Worm (Caenorhabditis elegans): Measurements from ENCODE around the gene C27F2.9.

C27F2.9 gene

DNA sequence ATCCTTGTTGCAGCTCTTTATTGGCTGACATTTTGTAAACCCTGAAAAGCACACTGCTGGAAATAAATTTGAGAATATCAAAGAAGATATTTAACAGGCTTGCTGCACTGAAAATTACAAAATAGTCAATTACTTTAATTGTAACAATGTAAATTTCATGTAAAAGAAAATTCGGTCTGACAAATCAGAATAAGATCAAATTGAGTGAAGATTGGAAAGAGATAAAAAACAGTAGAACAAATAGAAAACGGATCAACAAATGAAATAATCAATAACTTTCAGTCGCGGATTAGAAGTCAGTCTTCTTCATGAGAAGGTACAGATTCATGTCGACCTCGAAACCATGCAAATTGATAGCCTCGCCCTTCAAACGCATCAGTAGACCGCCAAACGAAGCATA lies 45.8 kb downstream of the C27F2.9 start, which contains the start of gene rars-1:
Gene rars-1 (minus strand): TSS at position 101 of the 400 bp plus-strand sequence.
- TF ChIP-seq spr-1 (tag; optimal IDR thresholded peaks at IDR 0.05) (no peak), lin-13 (GFP tag; optimal IDR thresholded peaks at IDR 0.05) (no peak), unc-62 (GFP tag; optimal IDR thresholded peaks at IDR 0.05 in 1 of 2) (peak in 1 of 2 experiments; percentile 57), unc-62 (tag; optimal IDR thresholded peaks at IDR 0.05) (no peak), daf-19 (GFP tag; conservative IDR thresholded peaks at IDR 0.05) (no peak), daf-8 (GFP tag; IDR thresholded peaks at IDR 0.05) (no peak)

DNA sequence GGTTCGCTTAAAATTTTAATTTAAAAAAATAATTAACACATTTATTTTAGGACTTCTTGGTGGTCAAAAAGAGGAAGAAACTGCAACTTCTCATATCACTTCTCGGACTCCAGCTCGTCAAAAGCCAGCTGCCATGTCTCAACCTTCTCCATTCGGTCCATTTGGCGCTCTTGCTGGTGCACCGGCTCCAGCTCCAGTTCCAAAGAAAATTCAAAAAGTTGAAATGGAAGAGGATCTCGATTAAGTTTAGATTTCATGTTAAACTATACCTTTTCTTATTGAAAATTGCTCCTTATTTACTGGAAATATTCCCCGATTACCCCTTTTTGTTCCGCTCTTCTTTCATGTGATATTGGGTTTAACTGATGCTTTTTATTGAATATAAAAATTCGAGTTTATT lies 49.1 kb downstream of the C27F2.9 start:
- TF ChIP-seq aha-1 (tag) (peak; percentile 93), ceh-20 (GFP tag; IDR thresholded peaks at IDR 0.05) (no peak)

DNA sequence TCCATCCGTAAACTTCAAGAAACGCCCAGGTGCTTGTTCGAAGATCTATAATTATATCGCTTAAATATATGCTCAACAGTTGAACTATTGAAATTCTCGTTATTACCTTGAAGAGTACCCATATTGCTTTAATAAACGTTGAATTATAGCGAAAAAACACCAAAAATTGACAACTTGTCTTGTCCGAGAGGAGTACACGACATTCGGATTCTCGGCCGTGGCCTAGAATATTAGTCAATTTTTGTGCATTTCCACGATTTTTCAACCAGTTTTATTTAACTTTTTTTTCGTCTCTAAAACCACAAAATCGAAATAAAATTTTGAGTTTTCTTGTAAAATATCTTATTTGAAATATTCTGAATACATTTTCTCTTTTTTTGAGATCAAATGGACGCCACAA lies 50.5 kb downstream of the C27F2.9 start, which contains the start of the genes F26F4.9 and cee-1:
Gene F26F4.9 (minus strand): TSS at position 205 of the 400 bp plus-strand sequence.
Gene cee-1 (plus strand): TSS at position 383 of the 400 bp plus-strand sequence.
- TF ChIP-seq nhr-77 (tag; optimal IDR thresholded peaks at IDR 0.05) (no peak), nhr-111 (GFP tag; optimal IDR thresholded peaks at IDR 0.05) (no peak), ces-1 (GFP tag; optimal IDR thresholded peaks at IDR 0.05) (no peak), snpc-1.2 (GFP tag; IDR thresholded peaks at IDR 0.05) (no peak), pqm-1 (tag; optimal IDR thresholded peaks at IDR 0.05) (no peak), php-3 (GFP tag; IDR thresholded peaks at IDR 0.05) (no peak), nhr-6 (tag; optimal IDR thresholded peaks at IDR 0.05) (no peak), ztf-7 (tag; optimal IDR thresholded peaks at IDR 0.05) (no peak), aha-1 (tag) (peak; percentile 86), skn-1 (tag; optimal IDR thresholded peaks at IDR 0.05) (no peak), daf-12 (tag; optimal IDR thresholded peaks at IDR 0.05) (no peak), lir-3 (tag; optimal IDR thresholded peaks at IDR 0.05) (no peak), jun-1 (tag; optimal IDR thresholded peaks at IDR 0.05) (no peak), T26A8.4 (GFP tag; IDR thresholded peaks at IDR 0.05) (no peak), dmd-9 (GFP tag; IDR thresholded peaks at IDR 0.05) (0 out of 2 replicates have a peak, but pooled peaks have one; percentile 37), ZK337.2 (GFP tag; IDR thresholded peaks at IDR 0.05) (peak; percentile 73), ama-1 (optimal IDR thresholded peaks at IDR 0.05) (no peak), F49E8.2 (tag; optimal IDR thresholded peaks at IDR 0.05; ENCODE audit: borderline replicate concordance) (peak; percentile 4), Y48G9A.11 (GFP tag; IDR thresholded peaks at IDR 0.05) (0 out of 2 replicates have a peak, but pooled peaks have one; percentile 15), fkh-10 (GFP tag; optimal IDR thresholded peaks at IDR 0.05) (no peak), spr-1 (tag; optimal IDR thresholded peaks at IDR 0.05) (no peak), hlh-11 (tag; optimal IDR thresholded peaks at IDR 0.05) (peak; percentile 3), lsy-2 (tag; optimal IDR thresholded peaks at IDR 0.05) (peak in 1 of 2 experiments; percentile 74), ceh-28 (tag; optimal IDR thresholded peaks at IDR 0.05) (no peak), ceh-20 (GFP tag; IDR thresholded peaks at IDR 0.05) (no peak), mep-1 (tag; optimal IDR thresholded peaks at IDR 0.05) (peak; percentile 38), hif-1 (tag; optimal IDR thresholded peaks at IDR 0.05) (peak in 1 of 2 experiments; percentile 70), dpl-1 (GFP tag; optimal IDR thresholded peaks at IDR 0.05) (peak; percentile 78), unc-130 (GFP tag; optimal IDR thresholded peaks at IDR 0.05) (peak; percentile 86), dmd-6 (GFP tag; IDR thresholded peaks at IDR 0.05) (peak; percentile 19; the same call in 1 of the 2 replicates), egl-43 (GFP tag; IDR thresholded peaks at IDR 0.05) (no peak), cey-2 (tag; optimal IDR thresholded peaks at IDR 0.05; ENCODE audit: borderline replicate concordance, insufficient read depth) (no peak), dve-1 (tag; optimal IDR thresholded peaks at IDR 0.05; ENCODE audit: insufficient read depth) (peak; percentile 44), rbr-2 (tag; optimal IDR thresholded peaks at IDR 0.05) (peak; percentile 32), zip-11 (GFP tag; IDR thresholded peaks at IDR 0.05) (no peak), daf-16 (GFP tag; optimal IDR thresholded peaks at IDR 0.05) (no peak), daf-16 (tag; optimal IDR thresholded peaks at IDR 0.05) (peak; percentile 33), mes-2 (tag; optimal IDR thresholded peaks at IDR 0.05; ENCODE audit: poor library complexity, severe bottlenecking) (peak; percentile 97), nhr-28 (tag; optimal IDR thresholded peaks at IDR 0.05) (peak; percentile 8)

Measured in whole organism, L4 larva.